Fruit fly (Drosophila melanogaster): Measurements from ENCODE around the gene Coq8.

DNA sequence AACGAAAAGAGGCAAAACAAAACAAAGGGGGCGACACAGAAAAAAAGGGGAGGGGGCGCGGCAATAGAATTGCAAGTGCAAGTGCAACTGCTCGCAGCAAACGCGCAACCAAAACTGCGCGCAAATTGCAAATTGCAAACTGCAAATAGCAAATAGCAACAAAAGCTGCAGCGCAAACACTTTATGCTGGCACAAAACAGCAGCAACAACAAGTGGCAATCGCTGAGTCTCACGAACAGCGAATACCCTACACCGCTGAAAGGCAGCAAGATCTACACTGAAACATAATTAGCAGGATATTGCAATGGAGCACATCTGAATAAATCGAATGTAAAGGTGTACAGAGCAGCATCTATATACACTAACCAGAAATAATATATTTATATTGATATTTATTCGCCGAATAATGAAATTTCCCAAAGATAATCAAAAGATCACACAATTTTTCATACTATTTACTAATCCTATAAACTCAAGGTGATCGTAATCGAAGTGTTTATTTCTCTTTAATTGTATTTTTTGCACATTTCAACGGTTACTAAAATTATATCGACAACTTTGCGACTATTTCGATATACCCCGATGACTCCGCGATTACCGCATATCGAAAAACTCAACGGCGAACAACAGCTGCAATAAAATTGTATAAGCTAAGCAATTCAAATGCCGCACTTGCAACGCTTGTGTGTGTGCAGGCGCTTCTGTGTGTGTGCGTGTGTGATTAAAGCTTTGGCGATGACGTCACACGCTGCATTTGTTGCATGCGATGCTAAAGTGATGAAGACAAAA is 5.2 kb upstream of the Coq8 start, which contains the start of gene CG4404:
- TF ChIP-seq CG8478 (optimal IDR thresholded peaks at IDR 0.05) (no peak), psq (optimal IDR thresholded peaks at IDR 0.05) (no peak), pan (optimal IDR thresholded peaks at IDR 0.05) (no peak), EcR (GFP tag; optimal IDR thresholded peaks at IDR 0.05) (no peak), Dll (optimal IDR thresholded peaks at IDR 0.05) (no peak), usp (GFP tag; optimal IDR thresholded peaks at IDR 0.05) (no peak)

Data from whole organism.